Worm (Caenorhabditis elegans) whole organism, L4 larva: ENCODE results near the gene lpin-1.

Source experiments
- F26F4.8 ChIP-seq: fragments of 200-800 bp; sonication (Bioruptor generic); conservative IDR thresholded peaks from 2 replicates; pipeline ENCODE4 v1.3.6; 2022; ENCODE audit warnings: missing genetic modification characterization, missing compliant biosample characterization
- F37D6.2 ChIP-seq: sonication (generic microtip); optimal IDR thresholded peaks from 2 replicates; lab custom pipeline; 2016; ENCODE audit warnings: mild to moderate bottlenecking, missing genetic modification characterization, missing compliant biosample characterization
- R02D3.7 ChIP-seq: fragments of 150-350 bp; sonication (generic microtip); optimal IDR thresholded peaks from 3 replicates; lab custom pipeline; 2014; ENCODE audit warnings: missing biosample characterization, missing genetic modification characterization
- T20F7.1 ChIP-seq: fragments of 200-800 bp; sonication (Bioruptor generic); optimal IDR thresholded peaks from 2 replicates; lab custom pipeline; 2018; ENCODE audit warnings: mild to moderate bottlenecking, missing genetic modification characterization, missing compliant biosample characterization
- Y105C5A.15 ChIP-seq: fragments of 200-800 bp; sonication (Bioruptor generic); IDR thresholded peaks from 2 replicates; pipeline ENCODE4 v1.3.6; 2022; ENCODE audit warnings: missing genetic modification characterization, missing compliant biosample characterization
- Y48G9A.11 ChIP-seq: fragments of 200-800 bp; sonication (Bioruptor generic); IDR thresholded peaks from 2 replicates; pipeline ENCODE4 v1.3.6; 2022; ENCODE audit warnings: missing genetic modification reagents, missing genetic modification characterization, missing compliant biosample characterization
- Y75B8A.6 ChIP-seq: fragments of 200-800 bp; sonication (Bioruptor generic); IDR thresholded peaks from 2 replicates; pipeline ENCODE4 v1.3.6; 2022; ENCODE audit warnings: missing genetic modification reagents, missing genetic modification characterization, missing compliant biosample characterization
- aha-1 ChIP-seq: fragments of 150-350 bp; peaks from one replicate; lab custom pipeline; 2014; ENCODE audit warnings: missing biosample characterization, missing genetic modification characterization
- ama-1 ChIP-seq: fragments of 150-350 bp; optimal IDR thresholded peaks from 2 replicates; lab custom pipeline; 2014; ENCODE audit warnings: inconsistent platforms, mixed read lengths
- arid-1 ChIP-seq: fragments of 200-800 bp; sonication (Bioruptor generic); conservative IDR thresholded peaks from 2 replicates; pipeline ENCODE4 v1.3.6; 2022; ENCODE audit warnings: missing genetic modification reagents, missing genetic modification characterization, missing compliant biosample characterization
- ceh-28 ChIP-seq: fragments of 150-350 bp; optimal IDR thresholded peaks from 2 replicates; lab custom pipeline; 2014; ENCODE audit warnings: missing biosample characterization, missing genetic modification reagents, missing genetic modification characterization
- ceh-44 ChIP-seq: fragments of 200-800 bp; sonication (Bioruptor generic); IDR thresholded peaks from 2 replicates; pipeline ENCODE4 v1.3.6; 2022; ENCODE audit warnings: missing genetic modification reagents, missing genetic modification characterization, missing compliant biosample characterization
- ces-1 ChIP-seq: fragments of 150-350 bp; sonication (generic microtip); optimal IDR thresholded peaks from 4 replicates; lab custom pipeline; 2014; ENCODE audit warnings: missing biosample characterization, missing genetic modification reagents, missing genetic modification characterization
- daf-19 ChIP-seq: fragments of 200-800 bp; sonication (Bioruptor generic); conservative IDR thresholded peaks from 2 replicates; pipeline ENCODE4 v1.3.6; 2022; ENCODE audit warnings: missing genetic modification characterization, missing compliant biosample characterization
- dmd-8 ChIP-seq: fragments of 200-800 bp; sonication (Bioruptor generic); IDR thresholded peaks from 2 replicates; pipeline ENCODE4 v1.3.6; 2022; ENCODE audit warnings: missing genetic modification characterization, missing compliant biosample characterization
- dmd-9 ChIP-seq: fragments of 200-800 bp; sonication (Bioruptor generic); IDR thresholded peaks from 2 replicates; pipeline ENCODE4 v1.3.6; 2022; ENCODE audit warnings: missing genetic modification reagents, missing genetic modification characterization, missing compliant biosample characterization
- dpl-1 ChIP-seq: fragments of 150-350 bp; optimal IDR thresholded peaks from 2 replicates; lab custom pipeline; 2014; ENCODE audit warnings: missing biosample characterization, missing genetic modification reagents, missing genetic modification characterization
- dve-1 ChIP-seq: sonication (generic microtip); optimal IDR thresholded peaks from 2 replicates; lab custom pipeline; 2017; ENCODE audit warnings: antibody characterized with exemption, mild to moderate bottlenecking, missing genetic modification characterization, missing compliant biosample characterization; ENCODE audit not compliant: insufficient read depth
- hif-1 ChIP-seq, 2 experiments: sonication (generic microtip); optimal IDR thresholded peaks; 2 replicates each; lab custom pipeline; 2016 to 2017; ENCODE audit warnings: missing compliant biosample characterization in 2 of 2, missing genetic modification characterization in 2 of 2, missing genetic modification reagents in 2 of 2, missing genotype in 2 of 2, mild to moderate bottlenecking in 1 of 2
- hlh-11 ChIP-seq: fragments of 200-800 bp; sonication (Bioruptor generic); optimal IDR thresholded peaks from 2 replicates; lab custom pipeline; 2018; ENCODE audit warnings: mild to moderate bottlenecking, missing genetic modification characterization, missing compliant biosample characterization
- hlh-30 ChIP-seq: sonication (generic microtip); optimal IDR thresholded peaks from 2 replicates; lab custom pipeline; 2017; ENCODE audit warnings: antibody characterized with exemption, mild to moderate bottlenecking, missing genetic modification characterization, missing compliant biosample characterization; ENCODE audit not compliant: insufficient read depth
- lin-13 ChIP-seq: fragments of 150-350 bp; optimal IDR thresholded peaks from 2 replicates; lab custom pipeline; 2014; ENCODE audit warnings: missing biosample characterization, missing genetic modification reagents, missing genetic modification characterization
- lin-29 ChIP-seq: fragments of 200-800 bp; sonication (Bioruptor generic); IDR thresholded peaks from 2 replicates; pipeline ENCODE4 v1.3.6; 2022; ENCODE audit warnings: missing genetic modification reagents, missing genetic modification characterization, missing compliant biosample characterization
- lin-38 ChIP-seq: fragments of 200-800 bp; sonication (Bioruptor generic); IDR thresholded peaks from 2 replicates; pipeline ENCODE4 v1.3.6; 2022; ENCODE audit warnings: missing genetic modification reagents, missing genetic modification characterization, missing compliant biosample characterization
- lin-39 ChIP-seq: fragments of 150-350 bp; optimal IDR thresholded peaks from 2 replicates; lab custom pipeline; 2014; ENCODE audit warnings: missing biosample characterization, missing genetic modification reagents, missing genetic modification characterization
- mep-1 ChIP-seq: fragments of 150-350 bp; sonication (generic microtip); optimal IDR thresholded peaks from 3 replicates; lab custom pipeline; 2014; ENCODE audit warnings: missing biosample characterization, missing genetic modification characterization
- mes-2 ChIP-seq: sonication (generic microtip); optimal IDR thresholded peaks from 2 replicates; lab custom pipeline; 2016; ENCODE audit warnings: missing genotype, mild to moderate bottlenecking, missing genetic modification characterization, missing compliant biosample characterization; ENCODE audit not compliant: poor library complexity, severe bottlenecking
- nhr-10 ChIP-seq: fragments of 150-350 bp; optimal IDR thresholded peaks from 2 replicates; lab custom pipeline; 2014; ENCODE audit warnings: missing biosample characterization, missing genetic modification characterization
- nhr-237 ChIP-seq: sonication (generic microtip); optimal IDR thresholded peaks from 2 replicates; lab custom pipeline; 2017; ENCODE audit warnings: missing biosample characterization, missing genetic modification characterization
- nhr-6 ChIP-seq: fragments of 150-350 bp; optimal IDR thresholded peaks from 2 replicates; lab custom pipeline; 2014; ENCODE audit warnings: missing biosample characterization, missing genetic modification characterization
- pha-4 ChIP-seq, 2 experiments: fragments of 150-350 bp in 1 of 2; fragments of 200-800 bp in 1 of 2; sonication (Bioruptor generic) in 1 of 2; IDR thresholded peaks in 1 of 2; optimal IDR thresholded peaks in 1 of 2; 2 replicates each; pipeline versions ENCODE4 v1.3.6 to Lab custom; 2014 to 2022; ENCODE audit warnings: missing genetic modification characterization in 2 of 2, missing genetic modification reagents in 2 of 2, missing biosample characterization in 1 of 2, missing compliant biosample characterization in 1 of 2
- rbr-2 ChIP-seq: sonication (generic microtip); optimal IDR thresholded peaks from 2 replicates; lab custom pipeline; 2016; ENCODE audit warnings: missing genotype, missing genetic modification characterization, missing compliant biosample characterization
- skn-1 ChIP-seq: fragments of 150-350 bp; optimal IDR thresholded peaks from 2 replicates; lab custom pipeline; 2014; ENCODE audit warnings: missing biosample characterization, missing genetic modification characterization
- spr-1 ChIP-seq: sonication (generic microtip); optimal IDR thresholded peaks from 2 replicates; lab custom pipeline; 2016; ENCODE audit warnings: mild to moderate bottlenecking, missing genetic modification characterization, missing compliant biosample characterization
- unc-130 ChIP-seq: sonication (generic microtip); optimal IDR thresholded peaks from 2 replicates; lab custom pipeline; 2016; ENCODE audit warnings: missing genetic modification reagents, missing genetic modification characterization, missing compliant biosample characterization
- unc-62 ChIP-seq, 3 experiments: fragments of 150-350 bp in 1 of 3; sonication (generic microtip); optimal IDR thresholded peaks in 2 of 3; peaks in 1 of 3; 1 replicate in 1 of 3; 2 replicates in 2 of 3; lab custom pipeline; 2014 to 2017; ENCODE audit warnings: missing biosample characterization in 3 of 3, missing genetic modification characterization in 3 of 3, missing genetic modification reagents in 3 of 3, missing genotype in 1 of 3
- zfp-2 ChIP-seq: sonication (generic microtip); optimal IDR thresholded peaks from 2 replicates; lab custom pipeline; 2016; ENCODE audit warnings: mild to moderate bottlenecking, missing genetic modification characterization, missing compliant biosample characterization
- zfp-3 ChIP-seq: fragments of 200-800 bp; sonication (Bioruptor generic); conservative IDR thresholded peaks from 2 replicates; pipeline ENCODE4 v1.3.6; 2022; ENCODE audit warnings: missing genetic modification reagents, missing genetic modification characterization, missing compliant biosample characterization
- zip-2 ChIP-seq: fragments of 150-350 bp; optimal IDR thresholded peaks from 2 replicates; lab custom pipeline; 2014; ENCODE audit warnings: missing biosample characterization, missing genetic modification characterization
- ztf-11 ChIP-seq: fragments of 150-350 bp; optimal IDR thresholded peaks from 2 replicates; lab custom pipeline; 2014; ENCODE audit warnings: missing biosample characterization, missing genetic modification characterization

Gene lpin-1

ce11 chrV:13627103-13627623 lies 26.8 kb downstream of the lpin-1 start, which contains the start of gene sde-2:
Gene sde-2, plus strand, starts transcription at chrV:13627573.
- TF ChIP-seq nhr-237 (tag; lab: Kevin White, UChicago) (no peak), ces-1 (peak; percentile 45), hlh-30 (peak; percentile 57), unc-62 (GFP tag; optimal IDR thresholded peaks at IDR 0.05 in 1 of 2; lab: Kevin White, UChicago) (peak in 1 of 2 experiments; percentile 53), unc-62 (tag; optimal IDR thresholded peaks at IDR 0.05; lab: Kevin White, UChicago) (no peak), zfp-2 (tag; lab: Kevin White, UChicago) (no peak)

DNA sequence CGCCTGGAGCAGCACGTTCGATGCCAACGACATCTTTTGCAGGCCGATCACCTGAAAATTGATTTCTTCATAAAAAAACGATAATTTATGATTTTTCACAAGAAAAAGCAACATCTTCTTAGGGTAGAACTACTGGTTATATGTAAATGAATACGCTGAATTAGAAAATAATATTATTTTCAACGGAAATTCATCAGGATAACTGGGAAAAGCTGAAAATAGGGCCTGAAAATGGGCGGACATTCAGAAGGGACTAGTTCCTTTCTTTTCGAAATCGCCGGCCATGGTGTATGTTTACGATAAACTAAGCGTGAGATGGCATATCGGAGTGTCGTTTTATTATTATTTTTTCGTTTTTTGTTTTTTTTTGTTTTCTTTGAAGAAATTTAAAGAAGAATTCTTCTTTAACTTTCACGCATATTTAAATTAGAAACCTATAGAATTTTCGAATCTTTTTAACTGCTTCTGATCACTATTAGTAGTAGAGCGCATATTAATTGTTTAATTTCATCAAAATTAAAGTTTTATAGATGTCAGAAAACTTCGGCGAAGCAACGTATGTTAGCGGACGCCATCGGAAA lies 28.3 kb downstream of the lpin-1 start, which contains the start of the genes nduv-2 and F53F4.12:
Gene nduv-2, minus strand, starts transcription at position 51 of the 581 bp plus-strand sequence.
Gene F53F4.12, plus strand, starts transcription at position 531 of the 581 bp plus-strand sequence.
- TF ChIP-seq Y75B8A.6 (GFP tag; lab: Robert Waterston, UW) (no peak), daf-19 (GFP tag; lab: Robert Waterston, UW) (no peak), lin-38 (GFP tag; lab: Robert Waterston, UW) (0 out of 2 replicates have a peak, but pooled peaks have one; percentile 25), mes-2 (tag; lab: Kevin White, UChicago) (peak; percentile 72), T20F7.1 (GFP tag; lab: Kevin White, UChicago) (peak; percentile 90), dpl-1 (GFP tag; lab: Kevin White, UChicago) (peak; percentile 3), spr-1 (tag; lab: Kevin White, UChicago) (no peak), R02D3.7 (peak; percentile 39), Y48G9A.11 (peak; percentile 71), hif-1 (tag; optimal IDR thresholded peaks at IDR 0.05; lab: Kevin White, UChicago) (peak in 1 of 2 experiments; percentile 13), aha-1 (tag; lab: Kevin White, UChicago) (peak; percentile 61), unc-130 (GFP tag; lab: Kevin White, UChicago) (peak; percentile 10)

DNA sequence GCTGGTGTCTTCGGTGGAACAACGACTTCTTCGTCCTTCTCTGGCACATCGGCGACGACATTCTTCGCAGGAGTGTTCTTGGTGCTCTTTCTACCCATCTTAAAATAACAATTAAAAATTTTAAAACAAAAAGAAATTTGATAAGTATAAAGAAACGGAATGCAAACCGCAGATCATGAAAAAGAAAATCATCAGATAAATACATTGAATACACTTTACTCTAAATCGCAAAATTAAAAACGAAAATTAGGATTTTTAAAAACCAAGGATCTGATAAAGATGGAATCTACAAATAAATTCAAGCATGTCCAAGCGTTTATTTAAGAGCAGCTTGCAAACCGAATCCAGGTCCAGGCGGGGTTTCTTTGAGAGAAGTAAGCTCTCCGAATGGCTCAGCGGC lies 29.5 kb downstream of the lpin-1 start, which contains the start of gene F53F4.11:
Gene F53F4.11, minus strand, starts transcription at position 101 of the 400 bp plus-strand sequence.
- TF ChIP-seq ces-1 (no peak), ceh-28 (tag; lab: Kevin White, UChicago) (no peak), pha-4 (GFP tag; IDR thresholded peaks at IDR 0.05; lab: Robert Waterston, UW) (0 out of 2 replicates have a peak, but pooled peaks have one; percentile 16), pha-4 (tag; optimal IDR thresholded peaks at IDR 0.05; lab: Kevin White, UChicago) (no peak), zip-2 (tag; lab: Kevin White, UChicago) (no peak), lin-29 (no peak), F37D6.2 (tag; lab: Kevin White, UChicago) (no peak), lin-38 (GFP tag; lab: Robert Waterston, UW) (peak; percentile 44; the same call in 1 of the 2 replicates), dve-1 (tag; lab: Kevin White, UChicago) (no peak), hlh-11 (tag; lab: Kevin White, UChicago) (no peak), ceh-44 (no peak)

DNA sequence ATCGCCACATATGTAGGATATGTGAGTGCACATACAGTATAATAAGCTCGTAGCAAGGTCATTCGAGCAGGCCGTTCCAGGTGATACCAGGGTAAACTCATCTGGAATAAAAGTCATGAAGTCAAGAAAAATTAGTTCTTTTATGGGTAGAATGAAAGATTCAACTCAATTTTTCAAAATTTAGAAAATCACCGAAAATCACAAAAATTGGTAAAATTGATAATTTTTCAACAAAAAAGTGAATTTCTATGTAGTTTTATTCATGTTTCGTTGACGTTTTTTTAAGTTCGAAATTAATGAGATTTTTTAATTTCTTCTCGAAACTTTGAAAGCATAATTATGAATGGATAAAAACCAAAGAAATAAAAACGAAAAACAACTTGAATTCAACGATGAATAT lies 32.2 kb downstream of the lpin-1 start, which contains the start of gene F53F4.16:
Gene F53F4.16, minus strand, starts transcription at position 101 of the 400 bp plus-strand sequence.
- no peak for TF ChIP-seq arid-1 (GFP tag; lab: Robert Waterston, UW)
- no peak for TF ChIP-seq zfp-3 (GFP tag; lab: Robert Waterston, UW)
- TF ChIP-seq skn-1 (tag; lab: Kevin White, UChicago): no peak
- peak in 1 of 2 experiments; percentile 54 for TF ChIP-seq unc-62 (GFP tag; optimal IDR thresholded peaks at IDR 0.05 in 1 of 2; lab: Kevin White, UChicago)
- no peak for TF ChIP-seq unc-62 (tag; optimal IDR thresholded peaks at IDR 0.05; lab: Kevin White, UChicago)
- TF ChIP-seq nhr-10 (tag; lab: Kevin White, UChicago): no peak

ce11 chrV:13620676-13621075 lies 33.3 kb downstream of the lpin-1 start, which contains the start of gene F53F4.15:
Gene F53F4.15, plus strand, starts transcription at chrV:13620976.
- no peak for TF ChIP-seq rbr-2
- no peak for TF ChIP-seq nhr-6 (tag; lab: Kevin White, UChicago)
- TF ChIP-seq Y105C5A.15 (GFP tag; lab: Robert Waterston, UW): no peak
- no peak for TF ChIP-seq dmd-8 (GFP tag; lab: Robert Waterston, UW)
- no peak for TF ChIP-seq ama-1 (lab: Kevin White, UChicago)
- no peak for TF ChIP-seq lin-13 (GFP tag; lab: Kevin White, UChicago)
- TF ChIP-seq lin-38 (GFP tag; lab: Robert Waterston, UW): no peak
- no peak for TF ChIP-seq ztf-11 (tag; lab: Kevin White, UChicago)
- TF ChIP-seq F37D6.2 (tag; lab: Kevin White, UChicago): no peak
- no peak for TF ChIP-seq mep-1 (tag; lab: Kevin White, UChicago)
- no peak for TF ChIP-seq dmd-9 (GFP tag; lab: Robert Waterston, UW)
- no peak for TF ChIP-seq F26F4.8
- no peak for TF ChIP-seq skn-1 (tag; lab: Kevin White, UChicago)
- no peak for TF ChIP-seq lin-39 (tag; lab: Kevin White, UChicago)
